Worm (Caenorhabditis elegans) whole organism, mixed stage, embryonic: Measurements from ENCODE around the gene Y73B3B.1.
"Not testable (repeated sequence)": the region's sequence is repeated elsewhere in the genome, so short reads cannot be mapped to it uniquely, and the experiment has no call there.

ENCODE experiments used
- lin-13 ChIP-seq: fragments of 150-350 bp; optimal IDR thresholded peaks from 2 replicates; lab custom pipeline; 2014; ENCODE audit warnings: missing biosample characterization, missing genetic modification characterization
- nhr-237 ChIP-seq: fragments of 150-350 bp; optimal IDR thresholded peaks from 2 replicates; lab custom pipeline; 2014; ENCODE audit warnings: missing biosample characterization, missing genetic modification characterization
- pha-4 ChIP-seq: fragments of 150-350 bp; optimal IDR thresholded peaks from 2 replicates; lab custom pipeline; 2018; ENCODE audit warnings: missing biosample characterization, missing genetic modification reagents, missing genetic modification characterization
- snpc-4 ChIP-seq: fragments of 150-350 bp; optimal IDR thresholded peaks from 2 replicates; lab custom pipeline; 2014; ENCODE audit warnings: missing biosample characterization, missing genetic modification characterization
- unc-62 ChIP-seq: fragments of 150-350 bp; optimal IDR thresholded peaks from 2 replicates; lab custom pipeline; 2014; ENCODE audit warnings: missing biosample characterization, missing genetic modification reagents, missing genetic modification characterization

- not testable (repeated sequence) for TF ChIP-seq snpc-4; lin-13 (tag; lab: Kevin White, UChicago); nhr-237 (tag; lab: Kevin White, UChicago); unc-62 (GFP tag; lab: Kevin White, UChicago); pha-4 (tag; lab: Kevin White, UChicago)
Measured at ce11 chrX:211141-211540, at the start of gene Y73B3B.1.
